Fruit fly (Drosophila melanogaster) whole organism, embryonic: ENCODE data around the gene CG5618.

Experiments
- Atf-2 ChIP-seq: fragments of 200-800 bp; sonication (Bioruptor generic); optimal IDR thresholded peaks from 2 replicates; lab custom pipeline; 2016; ENCODE audit warnings: missing biosample characterization, missing genetic modification characterization
- BEAF-32 ChIP-seq: fragments of 200-800 bp; sonication (Bioruptor generic); optimal IDR thresholded peaks from 3 replicates; lab custom pipeline; 2017; ENCODE audit warnings: missing biosample characterization, missing genetic modification characterization, mild to moderate bottlenecking, moderate library complexity, missing genetic modification reagents
- Bgb ChIP-seq: fragments of 200-800 bp; sonication (Bioruptor generic); IDR thresholded peaks from 2 replicates; pipeline ENCODE4 v1.3.6; 2022; ENCODE audit warnings: missing biosample characterization, missing genetic modification characterization; ENCODE audit not compliant: partially characterized antibody
- CG10147 ChIP-seq: fragments of 200-800 bp; sonication (Bioruptor generic); optimal IDR thresholded peaks from 2 replicates; lab custom pipeline; 2019; ENCODE audit warnings: missing biosample characterization, mild to moderate bottlenecking, missing genetic modification characterization, moderate library complexity
- CG10274 ChIP-seq: fragments of 200-800 bp; sonication (Bioruptor generic); optimal IDR thresholded peaks from 3 replicates; lab custom pipeline; 2017; ENCODE audit warnings: missing biosample characterization, mild to moderate bottlenecking, missing genetic modification characterization
- CG13123 ChIP-seq: fragments of 200-800 bp; sonication (Bioruptor generic); optimal IDR thresholded peaks from 2 replicates; lab custom pipeline; 2016; ENCODE audit warnings: missing biosample characterization, missing genetic modification characterization
- CG13775 ChIP-seq: fragments of 200-800 bp; sonication (Bioruptor generic); optimal IDR thresholded peaks from 3 replicates; lab custom pipeline; 2017; ENCODE audit warnings: missing biosample characterization, mild to moderate bottlenecking, missing genetic modification characterization
- CG14965 ChIP-seq: fragments of 200-800 bp; sonication (Bioruptor generic); optimal IDR thresholded peaks from 2 replicates; lab custom pipeline; 2016; ENCODE audit warnings: missing biosample characterization, missing genetic modification characterization, borderline replicate concordance
- CG15514 ChIP-seq: fragments of 200-800 bp; sonication (Bioruptor generic); optimal IDR thresholded peaks from 3 replicates; lab custom pipeline; 2017; ENCODE audit warnings: missing biosample characterization, missing genetic modification characterization, mild to moderate bottlenecking, moderate library complexity, missing genetic modification reagents
- CG1647 ChIP-seq: fragments of 200-800 bp; sonication (Bioruptor generic); optimal IDR thresholded peaks from 3 replicates; lab custom pipeline; 2016; ENCODE audit warnings: missing biosample characterization, missing genetic modification characterization
- CG16863 ChIP-seq: fragments of 200-800 bp; sonication (Bioruptor generic); optimal IDR thresholded peaks from 3 replicates; lab custom pipeline; 2016; ENCODE audit warnings: missing biosample characterization, missing genetic modification characterization
- CG17359 ChIP-seq: fragments of 200-800 bp; sonication (Bioruptor generic); optimal IDR thresholded peaks from 3 replicates; lab custom pipeline; 2018; ENCODE audit warnings: missing biosample characterization, mild to moderate bottlenecking, missing genetic modification characterization, moderate library complexity
- CG1832 ChIP-seq: fragments of 200-800 bp; sonication (Bioruptor generic); optimal IDR thresholded peaks from 2 replicates; lab custom pipeline; 2017; ENCODE audit warnings: missing biosample characterization, mild to moderate bottlenecking, missing genetic modification characterization, inconsistent platforms
- CG33213 ChIP-seq: fragments of 200-800 bp; sonication (Bioruptor generic); optimal IDR thresholded peaks from 3 replicates; lab custom pipeline; 2016; ENCODE audit warnings: missing biosample characterization, missing genetic modification characterization
- CG4617 ChIP-seq: fragments of 200-800 bp; sonication (Bioruptor generic); optimal IDR thresholded peaks from 3 replicates; lab custom pipeline; 2016; ENCODE audit warnings: missing biosample characterization, missing genetic modification characterization, borderline replicate concordance
- CG7556 ChIP-seq: fragments of 200-800 bp; sonication (Bioruptor generic); optimal IDR thresholded peaks from 2 replicates; lab custom pipeline; 2017; ENCODE audit warnings: missing biosample characterization, mild to moderate bottlenecking, missing genetic modification characterization
- CG7839 ChIP-seq: fragments of 200-800 bp; sonication (Bioruptor generic); optimal IDR thresholded peaks from 3 replicates; lab custom pipeline; 2018; ENCODE audit warnings: missing biosample characterization, mild to moderate bottlenecking, missing genetic modification characterization, moderate library complexity
- CG9932 ChIP-seq: fragments of 200-800 bp; sonication (Bioruptor generic); IDR thresholded peaks from 2 replicates; pipeline ENCODE4 v1.3.6; 2022; ENCODE audit warnings: missing biosample characterization, missing genetic modification characterization
- CHES-1-like ChIP-seq: fragments of 200-800 bp; sonication (Bioruptor generic); optimal IDR thresholded peaks from 2 replicates; lab custom pipeline; 2016; ENCODE audit warnings: missing biosample characterization, missing genetic modification characterization
- Dek ChIP-seq: fragments of 200-800 bp; sonication (Bioruptor generic); optimal IDR thresholded peaks from 3 replicates; lab custom pipeline; 2019; ENCODE audit warnings: missing biosample characterization, mild to moderate bottlenecking, missing genetic modification characterization, moderate library complexity
- E2f2 ChIP-seq: fragments of 200-800 bp; sonication (Bioruptor generic); IDR thresholded peaks from 2 replicates; pipeline ENCODE4 v1.3.6; 2022; ENCODE audit warnings: missing biosample characterization, missing genetic modification characterization
- Gug ChIP-seq: fragments of 200-800 bp; sonication (Bioruptor generic); IDR thresholded peaks from 4 replicates; pipeline ENCODE4 v1.3.6; 2022; ENCODE audit warnings: missing biosample characterization, missing genetic modification characterization
- HLH4C ChIP-seq: fragments of 200-800 bp; sonication (Bioruptor generic); IDR thresholded peaks from 3 replicates; pipeline ENCODE4 v1.3.6; 2022; ENCODE audit warnings: missing biosample characterization, missing genetic modification characterization; ENCODE audit not compliant: partially characterized antibody
- Hand ChIP-seq: fragments of 200-800 bp; sonication (Bioruptor generic); optimal IDR thresholded peaks from 2 replicates; lab custom pipeline; 2017; ENCODE audit warnings: mild to moderate bottlenecking, missing biosample characterization, missing genetic modification reagents, missing genetic modification characterization
- MESR4 ChIP-seq: fragments of 200-800 bp; sonication (Bioruptor generic); optimal IDR thresholded peaks from 2 replicates; lab custom pipeline; 2018; ENCODE audit warnings: missing biosample characterization, mild to moderate bottlenecking, missing genetic modification characterization, moderate library complexity
- Mrtf ChIP-seq: fragments of 200-800 bp; sonication (Bioruptor generic); IDR thresholded peaks from 3 replicates; pipeline ENCODE4 v1.3.6; 2022; ENCODE audit warnings: missing biosample characterization, missing genetic modification characterization
- Neu2 ChIP-seq: fragments of 200-800 bp; sonication (Bioruptor generic); optimal IDR thresholded peaks from 3 replicates; lab custom pipeline; 2016; ENCODE audit warnings: missing biosample characterization, missing genetic modification characterization, borderline replicate concordance
- PHDP ChIP-seq: fragments of 200-800 bp; sonication (Bioruptor generic); optimal IDR thresholded peaks from 3 replicates; lab custom pipeline; 2018; ENCODE audit warnings: missing biosample characterization, mild to moderate bottlenecking, missing genetic modification characterization, moderate library complexity
- Spps ChIP-seq: fragments of 200-800 bp; sonication (Bioruptor generic); optimal IDR thresholded peaks from 2 replicates; lab custom pipeline; 2018; ENCODE audit warnings: missing biosample characterization, mild to moderate bottlenecking, missing genetic modification characterization
- Sry-δ ChIP-seq: fragments of 200-800 bp; sonication (Bioruptor generic); optimal IDR thresholded peaks from 2 replicates; lab custom pipeline; 2016; ENCODE audit warnings: missing biosample characterization, missing genetic modification characterization
- Tbp ChIP-seq: fragments of >200 bp; optimal IDR thresholded peaks from 2 replicates; lab custom pipeline; 2018; ENCODE audit warnings: missing biosample characterization, missing genetic modification characterization
- Vsx1 ChIP-seq: fragments of 200-800 bp; sonication (Bioruptor generic); optimal IDR thresholded peaks from 2 replicates; lab custom pipeline; 2017; ENCODE audit warnings: missing biosample characterization, mild to moderate bottlenecking, missing genetic modification characterization, missing genetic modification reagents
- chif ChIP-seq, 2 experiments: fragments of 200-800 bp; sonication (Bioruptor generic); optimal IDR thresholded peaks; 3 replicates each; lab custom pipeline; 2016; ENCODE audit warnings: missing biosample characterization in 2 of 2, missing genetic modification characterization in 2 of 2
- exex ChIP-seq: fragments of 200-800 bp; sonication (Bioruptor generic); optimal IDR thresholded peaks from 4 replicates; lab custom pipeline; 2018; ENCODE audit warnings: missing biosample characterization, mild to moderate bottlenecking, missing genetic modification characterization, moderate library complexity
- ftz-f1 ChIP-seq: fragments of 200-800 bp; sonication (Bioruptor generic); optimal IDR thresholded peaks from 2 replicates; lab custom pipeline; 2016; ENCODE audit warnings: missing biosample characterization, missing genetic modification characterization
- gsb ChIP-seq: fragments of 200-800 bp; sonication (Bioruptor generic); IDR thresholded peaks from 2 replicates; pipeline ENCODE4 v1.3.6; 2022; ENCODE audit warnings: missing biosample characterization, missing genetic modification characterization
- jigr1 ChIP-seq: fragments of 200-800 bp; sonication (Bioruptor generic); IDR thresholded peaks from 3 replicates; pipeline ENCODE4 v1.3.6; 2022; ENCODE audit warnings: missing biosample characterization, missing genetic modification characterization
- maf-S ChIP-seq: fragments of 200-800 bp; sonication (Bioruptor generic); optimal IDR thresholded peaks from 2 replicates; lab custom pipeline; 2016; ENCODE audit warnings: missing biosample characterization, missing genetic modification characterization
- pros ChIP-seq: fragments of 200-800 bp; sonication (Bioruptor generic); optimal IDR thresholded peaks from 3 replicates; lab custom pipeline; 2019; ENCODE audit warnings: missing biosample characterization, mild to moderate bottlenecking, missing genetic modification characterization, moderate library complexity
- pzg ChIP-seq: fragments of 200-800 bp; sonication (Bioruptor generic); optimal IDR thresholded peaks from 3 replicates; lab custom pipeline; 2018; ENCODE audit warnings: missing biosample characterization, mild to moderate bottlenecking, missing genetic modification characterization, moderate library complexity
- toy ChIP-seq: fragments of 200-800 bp; sonication (Bioruptor generic); IDR thresholded peaks from 2 replicates; pipeline ENCODE4 v1.3.6; 2022; ENCODE audit warnings: missing biosample characterization, missing genetic modification characterization
- trh ChIP-seq: fragments of 200-800 bp; sonication (Bioruptor generic); optimal IDR thresholded peaks from 2 replicates; lab custom pipeline; 2016; ENCODE audit warnings: missing biosample characterization, missing genetic modification characterization
- unc-4 ChIP-seq: fragments of 200-800 bp; sonication (Bioruptor generic); IDR thresholded peaks from 2 replicates; pipeline ENCODE4 v1.3.6; 2022; ENCODE audit warnings: missing biosample characterization, missing genetic modification characterization; ENCODE audit not compliant: partially characterized antibody

CG5618 gene

dm6 chr3L:20320044-20320443, 33.2 kb upstream of the CG5618 start (continued):
- no peak for TF ChIP-seq CG10147
- no peak for TF ChIP-seq gsb (GFP tag; lab: Robert Waterston, UW)
- no peak for TF ChIP-seq HLH4C (GFP tag; lab: Robert Waterston, UW)
- peak; percentile 52 for TF ChIP-seq BEAF-32 (GFP tag; lab: Kevin White, UChicago)
- peak; percentile 65 for TF ChIP-seq Bgb (GFP tag; lab: Robert Waterston, UW)
- no peak for TF ChIP-seq CG14965 (GFP tag; lab: Kevin White, UChicago)

dm6 chr3L:20320652-20321051, 32.6 kb upstream of the CG5618 start, which contains the start of gene Spn77Bb:
Gene Spn77Bb, plus strand, starts transcription at chr3L:20320952.
- TF ChIP-seq CHES-1-like (GFP tag; lab: Kevin White, UChicago) (no peak), Spps (tag; lab: Kevin White, UChicago) (no peak), jigr1 (GFP tag; lab: Robert Waterston, UW) (no peak), ftz-f1 (GFP tag; lab: Kevin White, UChicago) (no peak), CG4617 (GFP tag; lab: Kevin White, UChicago) (no peak), chif (GFP tag; optimal IDR thresholded peaks at IDR 0.05; lab: Kevin White, UChicago) (no peak), CG7839 (tag; lab: Kevin White, UChicago) (no peak), pzg (GFP tag; lab: Kevin White, UChicago) (no peak), CG17359 (no peak), Neu2 (no peak), Sry-δ (GFP tag; lab: Kevin White, UChicago) (no peak), Atf-2 (GFP tag; lab: Kevin White, UChicago) (no peak), CG13775 (GFP tag; lab: Kevin White, UChicago) (no peak), CG13123 (GFP tag; lab: Kevin White, UChicago) (no peak)
- TF ChIP-seq, all 482 proteins: peak for 0

dm6 chr3L:20342334-20342733, 10.9 kb upstream of the CG5618 start, which contains the start of gene Spn77Bc:
Gene Spn77Bc, plus strand, starts transcription at chr3L:20342634.
- TF ChIP-seq CG15514 (GFP tag; lab: Kevin White, UChicago) (no peak), CG16863 (GFP tag; lab: Kevin White, UChicago) (no peak), Tbp (GFP tag; lab: Kevin White, UChicago) (no peak), exex (tag; lab: Kevin White, UChicago) (no peak)

dm6 chr3L:20347762-20348580, 5.3 kb upstream of the CG5618 start, which contains the start of the genes Rbbp5 and eRF1:
Gene Rbbp5, minus strand, starts transcription at chr3L:20347942.
Gene eRF1, plus strand, starts transcription at chr3L:20348355.
- peak; percentile 96 for TF ChIP-seq CG9932 (GFP tag; lab: Robert Waterston, UW)
- TF ChIP-seq CG7839 (tag; lab: Kevin White, UChicago), result no peak
- peak; percentile 83 for TF ChIP-seq unc-4 (GFP tag; lab: Robert Waterston, UW)
- peak; percentile 51 for TF ChIP-seq CG33213
- no peak for TF ChIP-seq toy (GFP tag; lab: Robert Waterston, UW)
- TF ChIP-seq Hand (GFP tag; lab: Kevin White, UChicago), result peak; percentile 5
- TF ChIP-seq Gug (GFP tag; lab: Robert Waterston, UW), result peak; percentile 85; the same call in 3 of the 4 replicates
- peak; percentile 59 for TF ChIP-seq maf-S (GFP tag; lab: Kevin White, UChicago)
- no peak for TF ChIP-seq CG14965 (GFP tag; lab: Kevin White, UChicago)
- TF ChIP-seq E2f2 (GFP tag; lab: Robert Waterston, UW), result peak; percentile 24; the same call in 1 of the 2 replicates
- peak; percentile 36 for TF ChIP-seq trh (GFP tag; lab: Kevin White, UChicago)
- TF ChIP-seq pros (GFP tag; lab: Kevin White, UChicago), result no peak
- peak; percentile 62 for TF ChIP-seq CG1647
- no peak for TF ChIP-seq Mrtf (GFP tag; lab: Robert Waterston, UW)
- TF ChIP-seq PHDP (tag; lab: Kevin White, UChicago), result peak; percentile 73
- peak; percentile 88 for TF ChIP-seq MESR4 (GFP tag; lab: Kevin White, UChicago)
- no peak for TF ChIP-seq CG10274
- no peak for TF ChIP-seq Vsx1 (GFP tag; lab: Kevin White, UChicago)
- no peak for TF ChIP-seq CG1832 (GFP tag; lab: Kevin White, UChicago)
- peak; percentile 72 for TF ChIP-seq Dek (tag; lab: Kevin White, UChicago)
- peak; percentile 28 for TF ChIP-seq exex (tag; lab: Kevin White, UChicago)
- peak; percentile 75 for TF ChIP-seq CG7556 (GFP tag; lab: Kevin White, UChicago)
